Worm (Caenorhabditis elegans) whole organism, L4 larva: ENCODE results near the gene C35B1.5.

Experiments
- Y75B8A.6 ChIP-seq: fragments of 200-800 bp; sonication (Bioruptor generic); IDR thresholded peaks from 2 replicates; pipeline ENCODE4 v1.3.6; 2022; ENCODE audit warnings: missing genetic modification reagents, missing genetic modification characterization, missing compliant biosample characterization
- aly-2 ChIP-seq: sonication (generic microtip); optimal IDR thresholded peaks from 2 replicates; lab custom pipeline; 2018; ENCODE audit warnings: missing biosample characterization, missing genetic modification characterization
- ama-1 ChIP-seq: fragments of 150-350 bp; optimal IDR thresholded peaks from 2 replicates; lab custom pipeline; 2014; ENCODE audit warnings: inconsistent platforms, mixed read lengths
- ctbp-1 ChIP-seq: fragments of 200-800 bp; sonication (Bioruptor generic); IDR thresholded peaks from 2 replicates; pipeline ENCODE4 v1.3.6; 2022; ENCODE audit warnings: missing genetic modification reagents, missing genetic modification characterization, missing compliant biosample characterization
- dmd-8 ChIP-seq: fragments of 200-800 bp; sonication (Bioruptor generic); IDR thresholded peaks from 2 replicates; pipeline ENCODE4 v1.3.6; 2022; ENCODE audit warnings: missing genetic modification characterization, missing compliant biosample characterization
- dpl-1 ChIP-seq: fragments of 150-350 bp; optimal IDR thresholded peaks from 2 replicates; lab custom pipeline; 2014; ENCODE audit warnings: missing biosample characterization, missing genetic modification reagents, missing genetic modification characterization
- lin-15B ChIP-seq: fragments of 150-350 bp; sonication (generic microtip); optimal IDR thresholded peaks from 3 replicates; lab custom pipeline; 2014; ENCODE audit warnings: missing biosample characterization, missing genetic modification characterization
- mxl-2 ChIP-seq: fragments of 200-800 bp; sonication (Bioruptor generic); conservative IDR thresholded peaks from 2 replicates; pipeline ENCODE4 v1.3.6; 2022; ENCODE audit warnings: missing genetic modification reagents, missing genetic modification characterization, missing compliant biosample characterization
- nhr-6 ChIP-seq: fragments of 150-350 bp; optimal IDR thresholded peaks from 2 replicates; lab custom pipeline; 2014; ENCODE audit warnings: missing biosample characterization, missing genetic modification characterization
- nhr-77 ChIP-seq: fragments of 150-350 bp; optimal IDR thresholded peaks from 2 replicates; lab custom pipeline; 2014; ENCODE audit warnings: missing biosample characterization, missing genetic modification characterization
- pha-4 ChIP-seq, 2 experiments: fragments of 150-350 bp in 1 of 2; fragments of 200-800 bp in 1 of 2; sonication (Bioruptor generic) in 1 of 2; IDR thresholded peaks in 1 of 2; optimal IDR thresholded peaks in 1 of 2; 2 replicates each; pipeline versions ENCODE4 v1.3.6 to Lab custom; 2014 to 2022; ENCODE audit warnings: missing genetic modification characterization in 2 of 2, missing genetic modification reagents in 2 of 2, missing biosample characterization in 1 of 2, missing compliant biosample characterization in 1 of 2
- tra-1 ChIP-seq: fragments of 200-800 bp; sonication (Bioruptor generic); IDR thresholded peaks from 2 replicates; pipeline ENCODE4 v1.3.6; 2022; ENCODE audit warnings: missing genetic modification reagents, missing genetic modification characterization, missing compliant biosample characterization

- TF ChIP-seq ama-1 (lab: Kevin White, UChicago) (no peak), ctbp-1 (GFP tag; lab: Robert Waterston, UW) (no peak), Y75B8A.6 (GFP tag; lab: Robert Waterston, UW) (no peak), nhr-77 (tag; lab: Kevin White, UChicago) (no peak), mxl-2 (no peak), aly-2 (no peak), dmd-8 (GFP tag; lab: Robert Waterston, UW) (no peak), dpl-1 (GFP tag; lab: Kevin White, UChicago) (no peak), nhr-6 (no peak), lin-15B (tag; lab: Kevin White, UChicago) (no peak), tra-1 (no peak), pha-4 (GFP tag; IDR thresholded peaks at IDR 0.05; lab: Robert Waterston, UW) (no peak), pha-4 (tag; optimal IDR thresholded peaks at IDR 0.05; lab: Kevin White, UChicago) (no peak)
Observed at ce11 chrIV:4067336-4067735, 16.7 kb downstream of the C35B1.5 start.
